Fruit fly (Drosophila melanogaster) whole organism, embryonic: Measurements from ENCODE around the gene H15.

Source experiments
- CG4360 ChIP-seq: fragments of 200-800 bp; sonication (Bioruptor generic); IDR thresholded peaks from 2 replicates; pipeline ENCODE4 v1.3.6; 2022; ENCODE audit warnings: missing biosample characterization, missing genetic modification characterization
- CG6272 ChIP-seq: fragments of 200-800 bp; sonication (Bioruptor generic); IDR thresholded peaks from 2 replicates; pipeline ENCODE4 v1.3.6; 2022; ENCODE audit warnings: missing biosample characterization, missing genetic modification characterization
- CG7372 ChIP-seq: fragments of 200-800 bp; sonication (Bioruptor generic); IDR thresholded peaks from 2 replicates; pipeline ENCODE4 v1.3.6; 2022; ENCODE audit warnings: missing biosample characterization, missing genetic modification characterization
- corto ChIP-seq: fragments of 200-800 bp; sonication (Bioruptor generic); optimal IDR thresholded peaks from 2 replicates; lab custom pipeline; 2016; ENCODE audit warnings: missing biosample characterization, mild to moderate bottlenecking, missing genetic modification characterization, moderate library complexity

- TF ChIP-seq CG7372 (GFP tag; lab: Robert Waterston, UW) (no peak), corto (GFP tag; lab: Kevin White, UChicago) (no peak), CG6272 (GFP tag; lab: Robert Waterston, UW) (no peak), CG4360 (GFP tag; lab: Robert Waterston, UW) (no peak)
Observed at dm6 chr2L:5374989-5375388, 29.1 kb upstream of the H15 start.
